Fruit fly (Drosophila melanogaster) whole organism, embryonic: ENCODE results near the gene CG2818.

Experiments
- Ada2b ChIP-seq: fragments of 200-800 bp; sonication (Bioruptor generic); IDR thresholded peaks from 2 replicates; pipeline ENCODE4 v1.3.6; 2022; ENCODE audit warnings: missing biosample characterization, missing genetic modification characterization
- Adf1 ChIP-seq: fragments of 200-800 bp; sonication (Bioruptor generic); IDR thresholded peaks from 2 replicates; pipeline ENCODE4 v1.3.6; 2022; ENCODE audit warnings: missing biosample characterization, missing genetic modification characterization
- Blimp-1 ChIP-seq: fragments of 200-800 bp; sonication (Bioruptor generic); optimal IDR thresholded peaks from 3 replicates; lab custom pipeline; 2018; ENCODE audit warnings: missing biosample characterization, missing genetic modification characterization, mild to moderate bottlenecking, moderate library complexity, missing genetic modification reagents
- CG1024 ChIP-seq: fragments of 200-800 bp; sonication (Bioruptor generic); IDR thresholded peaks from 2 replicates; pipeline ENCODE4 v1.3.6; 2022; ENCODE audit warnings: missing biosample characterization, missing genetic modification characterization
- CG10543 ChIP-seq: fragments of 200-800 bp; sonication (Bioruptor generic); optimal IDR thresholded peaks from 3 replicates; lab custom pipeline; 2017; ENCODE audit warnings: missing biosample characterization, mild to moderate bottlenecking, missing genetic modification characterization, moderate library complexity
- CG11723 ChIP-seq: fragments of 200-800 bp; sonication (Bioruptor generic); optimal IDR thresholded peaks from 2 replicates; lab custom pipeline; 2017; ENCODE audit warnings: missing biosample characterization, mild to moderate bottlenecking, missing genetic modification characterization
- CG12155 ChIP-seq: fragments of 200-800 bp; sonication (Bioruptor generic); optimal IDR thresholded peaks from 3 replicates; lab custom pipeline; 2016; ENCODE audit warnings: missing biosample characterization, missing genetic modification characterization
- CG13123 ChIP-seq: fragments of 200-800 bp; sonication (Bioruptor generic); optimal IDR thresholded peaks from 2 replicates; lab custom pipeline; 2016; ENCODE audit warnings: missing biosample characterization, missing genetic modification characterization
- CG13424 ChIP-seq: fragments of 200-800 bp; sonication (Bioruptor generic); optimal IDR thresholded peaks from 2 replicates; lab custom pipeline; 2019; ENCODE audit warnings: missing biosample characterization, mild to moderate bottlenecking, missing genetic modification characterization, moderate library complexity
- CG13624 ChIP-seq: fragments of 200-800 bp; sonication (Bioruptor generic); optimal IDR thresholded peaks from 2 replicates; lab custom pipeline; 2016; ENCODE audit warnings: missing biosample characterization, missing genetic modification characterization
- CG13775 ChIP-seq: fragments of 200-800 bp; sonication (Bioruptor generic); optimal IDR thresholded peaks from 3 replicates; lab custom pipeline; 2017; ENCODE audit warnings: missing biosample characterization, mild to moderate bottlenecking, missing genetic modification characterization
- CG15073 ChIP-seq: fragments of 200-800 bp; sonication (Bioruptor generic); optimal IDR thresholded peaks from 2 replicates; lab custom pipeline; 2016; ENCODE audit warnings: missing biosample characterization, missing genetic modification characterization
- CG17912 ChIP-seq: fragments of 200-800 bp; sonication (Bioruptor generic); optimal IDR thresholded peaks from 2 replicates; lab custom pipeline; 2018; ENCODE audit warnings: missing biosample characterization, mild to moderate bottlenecking, missing genetic modification characterization
- CG18011 ChIP-seq: fragments of 200-800 bp; sonication (Bioruptor generic); optimal IDR thresholded peaks from 2 replicates; lab custom pipeline; 2017; ENCODE audit warnings: missing biosample characterization, missing genetic modification characterization, mild to moderate bottlenecking, moderate library complexity, missing genotype
- CG32772 ChIP-seq: fragments of 200-800 bp; sonication (Bioruptor generic); IDR thresholded peaks from 2 replicates; pipeline ENCODE4 v1.3.6; 2022; ENCODE audit warnings: missing biosample characterization, missing genetic modification characterization
- CG8089 ChIP-seq: fragments of 200-800 bp; sonication (Bioruptor generic); optimal IDR thresholded peaks from 3 replicates; lab custom pipeline; 2016; ENCODE audit warnings: missing biosample characterization, missing genetic modification characterization
- CG9437 ChIP-seq: fragments of 200-800 bp; sonication (Bioruptor generic); optimal IDR thresholded peaks from 2 replicates; lab custom pipeline; 2018; ENCODE audit warnings: missing biosample characterization, mild to moderate bottlenecking, missing genetic modification characterization
- D19A ChIP-seq: fragments of 200-800 bp; optimal IDR thresholded peaks from 3 replicates; lab custom pipeline; 2019; ENCODE audit warnings: missing biosample characterization, mild to moderate bottlenecking, missing genetic modification characterization, moderate library complexity
- Dek ChIP-seq: fragments of 200-800 bp; sonication (Bioruptor generic); optimal IDR thresholded peaks from 3 replicates; lab custom pipeline; 2019; ENCODE audit warnings: missing biosample characterization, mild to moderate bottlenecking, missing genetic modification characterization, moderate library complexity
- E2f1 ChIP-seq: fragments of 200-800 bp; sonication (Bioruptor generic); IDR thresholded peaks from 2 replicates; pipeline ENCODE4 v1.3.6; 2022; ENCODE audit warnings: missing biosample characterization, missing genetic modification characterization
- Fer1 ChIP-seq: fragments of 200-800 bp; sonication (Bioruptor generic); optimal IDR thresholded peaks from 2 replicates; lab custom pipeline; 2017; ENCODE audit warnings: missing biosample characterization, mild to moderate bottlenecking, missing genetic modification characterization
- Gug ChIP-seq: fragments of 200-800 bp; sonication (Bioruptor generic); IDR thresholded peaks from 4 replicates; pipeline ENCODE4 v1.3.6; 2022; ENCODE audit warnings: missing biosample characterization, missing genetic modification characterization
- HHEX ChIP-seq: fragments of 200-800 bp; sonication (Bioruptor generic); optimal IDR thresholded peaks from 3 replicates; lab custom pipeline; 2017; ENCODE audit warnings: missing biosample characterization, mild to moderate bottlenecking, missing genetic modification characterization, missing genetic modification reagents
- Hsf ChIP-seq: fragments of 200-800 bp; sonication (Bioruptor generic); optimal IDR thresholded peaks from 3 replicates; lab custom pipeline; 2016; ENCODE audit warnings: missing biosample characterization, missing genetic modification characterization
- MTF-1 ChIP-seq: fragments of 200-800 bp; sonication (Bioruptor generic); optimal IDR thresholded peaks from 2 replicates; lab custom pipeline; 2018; ENCODE audit warnings: missing biosample characterization, mild to moderate bottlenecking, missing genetic modification characterization, borderline replicate concordance
- Meics ChIP-seq: fragments of 200-800 bp; sonication (Bioruptor generic); optimal IDR thresholded peaks from 2 replicates; lab custom pipeline; 2017; ENCODE audit warnings: missing biosample characterization, mild to moderate bottlenecking, missing genetic modification characterization
- NFAT ChIP-seq: fragments of 200-800 bp; sonication (Bioruptor generic); IDR thresholded peaks from 2 replicates; pipeline ENCODE4 v1.3.6; 2022; ENCODE audit warnings: missing biosample characterization, missing genetic modification characterization
- Nf-YA ChIP-seq: fragments of 200-800 bp; sonication (Bioruptor generic); IDR thresholded peaks from 2 replicates; pipeline ENCODE4 v1.3.6; 2022; ENCODE audit warnings: missing biosample characterization, missing genetic modification characterization
- Oaz ChIP-seq: fragments of 200-800 bp; sonication (Bioruptor generic); IDR thresholded peaks from 2 replicates; pipeline ENCODE4 v1.3.6; 2022; ENCODE audit warnings: missing biosample characterization, missing genetic modification characterization
- Opbp ChIP-seq: fragments of 200-800 bp; sonication (Bioruptor generic); IDR thresholded peaks from 3 replicates; pipeline ENCODE4 v1.3.6; 2022; ENCODE audit warnings: missing biosample characterization, missing genetic modification characterization; ENCODE audit not compliant: partially characterized antibody
- Ptx1 ChIP-seq: fragments of 200-800 bp; sonication (Bioruptor generic); IDR thresholded peaks from 2 replicates; pipeline ENCODE4 v1.3.6; 2022; ENCODE audit warnings: missing biosample characterization, missing genetic modification characterization
- Scr ChIP-seq: fragments of 200-800 bp; sonication (Bioruptor generic); IDR thresholded peaks from 2 replicates; pipeline ENCODE4 v1.3.6; 2022; ENCODE audit warnings: missing biosample characterization, missing genetic modification characterization; ENCODE audit not compliant: partially characterized antibody
- Ssrp ChIP-seq: fragments of 200-800 bp; sonication (Bioruptor generic); optimal IDR thresholded peaks from 2 replicates; lab custom pipeline; 2018; ENCODE audit warnings: missing biosample characterization, mild to moderate bottlenecking, missing genetic modification characterization, moderate library complexity
- aop ChIP-seq: fragments of 200-800 bp; sonication (Bioruptor generic); IDR thresholded peaks from 2 replicates; pipeline ENCODE4 v1.3.6; 2022; ENCODE audit warnings: missing biosample characterization, missing genetic modification characterization
- ato ChIP-seq: fragments of 200-800 bp; sonication (Bioruptor generic); IDR thresholded peaks from 2 replicates; pipeline ENCODE4 v1.3.6; 2022; ENCODE audit warnings: missing biosample characterization, missing genetic modification characterization; ENCODE audit not compliant: partially characterized antibody
- da ChIP-seq: fragments of 200-800 bp; sonication (Bioruptor generic); optimal IDR thresholded peaks from 2 replicates; lab custom pipeline; 2016; ENCODE audit warnings: missing biosample characterization, missing genetic modification characterization
- en ChIP-seq: fragments of 200-800 bp; sonication (Bioruptor generic); optimal IDR thresholded peaks from 2 replicates; lab custom pipeline; 2016; ENCODE audit warnings: missing biosample characterization, missing genetic modification characterization
- fd3F ChIP-seq: fragments of 200-800 bp; sonication (Bioruptor generic); optimal IDR thresholded peaks from 2 replicates; lab custom pipeline; 2018; ENCODE audit warnings: missing biosample characterization, mild to moderate bottlenecking, missing genetic modification characterization, moderate library complexity
- gsb-n ChIP-seq: fragments of 200-800 bp; sonication (Bioruptor generic); optimal IDR thresholded peaks from 3 replicates; lab custom pipeline; 2018; ENCODE audit warnings: missing biosample characterization, mild to moderate bottlenecking, missing genetic modification characterization
- kni ChIP-seq: fragments of 200-800 bp; sonication (Bioruptor generic); optimal IDR thresholded peaks from 3 replicates; lab custom pipeline; 2017; ENCODE audit warnings: mild to moderate bottlenecking, missing biosample characterization, missing genetic modification reagents, missing genetic modification characterization
- knrl ChIP-seq: fragments of 200-800 bp; sonication (Bioruptor generic); IDR thresholded peaks from 3 replicates; pipeline ENCODE4 v1.3.6; 2022; ENCODE audit warnings: missing biosample characterization, missing genetic modification characterization; ENCODE audit not compliant: partially characterized antibody
- onecut ChIP-seq: fragments of 200-800 bp; sonication (Bioruptor generic); IDR thresholded peaks from 2 replicates; pipeline ENCODE4 v1.3.6; 2022; ENCODE audit warnings: missing biosample characterization, missing genetic modification characterization
- pb ChIP-seq: fragments of 200-800 bp; sonication (Bioruptor generic); optimal IDR thresholded peaks from 3 replicates; lab custom pipeline; 2016; ENCODE audit warnings: missing biosample characterization, missing genetic modification characterization
- pum ChIP-seq: fragments of 200-800 bp; sonication (Bioruptor generic); optimal IDR thresholded peaks from 2 replicates; lab custom pipeline; 2016; ENCODE audit warnings: missing biosample characterization, missing genetic modification characterization
- scrt ChIP-seq: fragments of 200-800 bp; sonication (Bioruptor generic); optimal IDR thresholded peaks from 2 replicates; lab custom pipeline; 2018; ENCODE audit warnings: missing biosample characterization, mild to moderate bottlenecking, missing genetic modification characterization, moderate library complexity
- seq ChIP-seq: fragments of 200-800 bp; sonication (Bioruptor generic); IDR thresholded peaks from 2 replicates; pipeline ENCODE4 v1.3.6; 2022; ENCODE audit warnings: missing biosample characterization, missing genetic modification characterization
- slou ChIP-seq: fragments of 200-800 bp; sonication (Bioruptor generic); optimal IDR thresholded peaks from 3 replicates; lab custom pipeline; 2016; ENCODE audit warnings: missing biosample characterization, missing genetic modification characterization
- tgo ChIP-seq: fragments of 200-800 bp; sonication (Bioruptor generic); IDR thresholded peaks from 3 replicates; pipeline ENCODE4 v1.3.6; 2022; ENCODE audit warnings: missing biosample characterization, missing genetic modification characterization
- trh ChIP-seq: fragments of 200-800 bp; sonication (Bioruptor generic); optimal IDR thresholded peaks from 2 replicates; lab custom pipeline; 2016; ENCODE audit warnings: missing biosample characterization, missing genetic modification characterization
- wdn ChIP-seq: fragments of 200-800 bp; sonication (Bioruptor generic); IDR thresholded peaks from 2 replicates; pipeline ENCODE4 v1.3.6; 2022; ENCODE audit warnings: missing biosample characterization, missing genetic modification characterization

CG2818 gene

DNA sequence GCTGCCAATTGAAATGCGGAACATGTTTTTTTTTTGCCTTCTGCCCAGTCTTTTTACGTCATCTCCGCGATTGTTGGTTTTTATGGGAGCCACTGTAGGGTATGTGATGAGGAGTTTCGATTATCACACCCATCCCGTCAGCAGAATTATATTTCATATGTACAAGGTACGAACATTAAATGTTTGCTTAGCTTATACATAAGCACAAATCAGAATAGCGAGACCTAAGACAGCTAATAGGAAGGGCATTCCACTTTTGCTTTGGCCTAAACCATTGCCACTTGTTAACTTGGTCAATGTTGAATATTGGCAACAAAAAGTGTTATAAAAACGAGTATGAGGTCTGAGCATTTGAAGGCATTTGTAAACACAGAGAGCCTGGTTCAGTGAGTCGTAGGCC is 9.9 kb upstream of the CG2818 start, which contains the start of gene CG2816 (continued):
- TF ChIP-seq CG12155 (GFP tag; lab: Kevin White, UChicago) (peak; percentile 29), Meics (peak; percentile 44), Gug (GFP tag; lab: Robert Waterston, UW) (peak; percentile 54; the same call in 2 of the 4 replicates), NFAT (GFP tag; lab: Robert Waterston, UW) (peak; percentile 68; the same call in 1 of the 2 replicates), tgo (peak; percentile 78), ato (no peak), CG1024 (GFP tag; lab: Robert Waterston, UW) (no peak), onecut (GFP tag; lab: Robert Waterston, UW) (no peak), E2f1 (GFP tag; lab: Robert Waterston, UW) (0 out of 2 replicates have a peak, but pooled peaks have one; percentile 33), D19A (tag; lab: Kevin White, UChicago) (no peak), wdn (GFP tag; lab: Robert Waterston, UW) (peak; percentile 81; the same call in 1 of the 2 replicates), pum (GFP tag; lab: Kevin White, UChicago) (peak; percentile 23), trh (GFP tag; lab: Kevin White, UChicago) (no peak), Dek (tag; lab: Kevin White, UChicago) (peak; percentile 76), Ssrp (tag; lab: Kevin White, UChicago) (no peak), CG13123 (no peak), MTF-1 (GFP tag; lab: Kevin White, UChicago) (no peak), seq (GFP tag; lab: Robert Waterston, UW) (peak; percentile 47), aop (GFP tag; lab: Robert Waterston, UW) (no peak), scrt (GFP tag; lab: Kevin White, UChicago) (peak; percentile 28), CG32772 (GFP tag; lab: Robert Waterston, UW) (peak; percentile 45; the same call in 1 of the 2 replicates), CG13775 (GFP tag; lab: Kevin White, UChicago) (peak; percentile 26), Hsf (peak; percentile 12), CG17912 (no peak), CG18011 (GFP tag; lab: Kevin White, UChicago) (peak; percentile 44), Ptx1 (peak; percentile 85), CG9437 (GFP tag; lab: Kevin White, UChicago) (peak; percentile 16), CG13624 (GFP tag; lab: Kevin White, UChicago) (no peak), pb (no peak), gsb-n (no peak), Fer1 (GFP tag; lab: Kevin White, UChicago) (peak; percentile 9), CG15073 (no peak), slou (peak; percentile 14), Adf1 (GFP tag; lab: Robert Waterston, UW) (peak; percentile 63), Nf-YA (GFP tag; lab: Robert Waterston, UW) (no peak), CG10543 (GFP tag; lab: Kevin White, UChicago) (peak; percentile 69), Ada2b (GFP tag; lab: Robert Waterston, UW) (peak; percentile 49), da (GFP tag; lab: Kevin White, UChicago) (no peak), Blimp-1 (GFP tag; lab: Kevin White, UChicago) (no peak), CG11723 (GFP tag; lab: Kevin White, UChicago) (no peak), Scr (GFP tag; lab: Robert Waterston, UW) (no peak), Oaz (GFP tag; lab: Robert Waterston, UW) (peak; percentile 54; the same call in 1 of the 2 replicates), Opbp (no peak), HHEX (GFP tag; lab: Kevin White, UChicago) (peak; percentile 35), kni (no peak), fd3F (GFP tag; lab: Kevin White, UChicago) (peak; percentile 45), knrl (no peak), CG8089 (GFP tag; lab: Kevin White, UChicago) (peak; percentile 22), en (GFP tag; lab: Kevin White, UChicago) (peak; percentile 7), CG13424 (tag; lab: Kevin White, UChicago) (peak; percentile 37)
